Worm (Caenorhabditis elegans) whole organism, L4/young adult: ENCODE measurements around the gene C08G5.7.

ENCODE experiments used
- dao-5 ChIP-seq: sonication (generic microtip); optimal IDR thresholded peaks from 2 replicates; lab custom pipeline; 2016; ENCODE audit warnings: missing genotype, missing genetic modification characterization, moderate library complexity, missing compliant biosample characterization
- him-1 ChIP-seq: sonication (generic microtip); optimal IDR thresholded peaks from 2 replicates; lab custom pipeline; 2016; ENCODE audit warnings: missing genotype, missing genetic modification reagents, missing genetic modification characterization, missing compliant biosample characterization

DNA sequence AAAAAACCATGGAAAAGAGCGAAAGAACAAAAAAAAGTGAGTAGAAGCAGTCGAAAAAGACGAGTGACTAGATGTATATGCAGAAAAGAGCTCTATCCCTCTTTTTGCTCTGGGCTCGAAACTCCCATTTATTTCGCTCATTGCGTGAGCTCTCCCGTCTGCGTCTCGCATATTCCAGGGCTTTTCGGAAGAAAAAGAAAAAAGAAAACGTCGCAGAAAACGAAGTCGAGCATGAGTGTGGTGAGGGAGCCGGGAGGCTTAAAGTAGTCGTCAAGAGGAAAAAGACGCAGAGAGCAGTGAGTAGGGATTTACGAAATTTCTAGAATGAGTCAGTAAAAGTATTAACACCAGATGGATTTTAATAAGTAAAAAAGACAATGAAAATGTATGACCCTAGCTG is 5.3 kb downstream of the C08G5.7 start:
- TF ChIP-seq him-1 (tag; lab: Kevin White, UChicago), result peak; percentile 79
- TF ChIP-seq dao-5 (tag; lab: Kevin White, UChicago), result no peak
